Fruit fly (Drosophila melanogaster): ENCODE data around the gene CG12355.

The CG12355 gene

DNA sequence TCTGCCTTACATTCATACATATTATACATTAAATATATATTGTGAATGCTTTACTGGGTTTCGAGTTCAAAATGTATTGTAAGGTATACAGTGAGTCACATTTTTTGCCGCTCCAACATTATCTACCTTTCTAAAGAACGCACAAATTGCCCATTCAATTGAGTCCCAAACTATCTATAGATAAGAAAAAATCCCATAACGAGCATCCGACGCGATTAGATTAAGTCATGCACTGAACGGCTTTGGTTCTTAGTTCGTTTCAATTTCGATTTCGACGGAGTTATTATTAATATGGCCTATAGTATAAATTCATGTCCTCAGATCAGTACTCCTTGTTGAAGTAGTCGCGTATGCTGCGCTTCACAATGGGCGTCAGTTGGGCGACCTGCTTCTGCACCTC lies 22.2 kb upstream of the CG12355 start:
- no peak for TF ChIP-seq CG34367 (tag; optimal IDR thresholded peaks at IDR 0.05)
- no peak for TF ChIP-seq CG32121 (GFP tag; IDR thresholded peaks at IDR 0.05)
- TF ChIP-seq EcR (GFP tag; optimal IDR thresholded peaks at IDR 0.05): no peak
- no peak for TF ChIP-seq Ets98B (GFP tag; IDR thresholded peaks at IDR 0.05)
- no peak for TF ChIP-seq CG13204 (GFP tag; optimal IDR thresholded peaks at IDR 0.05)
- TF ChIP-seq CG17806 (tag; optimal IDR thresholded peaks at IDR 0.05): no peak
- TF ChIP-seq CG15710 (tag; optimal IDR thresholded peaks at IDR 0.05): no peak
- TF ChIP-seq CG4496 (GFP tag; IDR thresholded peaks at IDR 0.05): no peak
- no peak for TF ChIP-seq CG8159 (tag; optimal IDR thresholded peaks at IDR 0.05)
- TF ChIP-seq CG12605 (GFP tag; IDR thresholded peaks at IDR 0.05): no peak
- no peak for TF ChIP-seq D1 (tag; optimal IDR thresholded peaks at IDR 0.05)
- no peak for TF ChIP-seq Pif1A (GFP tag; optimal IDR thresholded peaks at IDR 0.05)
- TF ChIP-seq CG10348 (GFP tag; IDR thresholded peaks at IDR 0.05): no peak
- no peak for TF ChIP-seq Snoo (tag; optimal IDR thresholded peaks at IDR 0.05)
- no peak for TF ChIP-seq Pif1B (GFP tag; optimal IDR thresholded peaks at IDR 0.05)
- no peak for TF ChIP-seq rn (GFP tag; IDR thresholded peaks at IDR 0.05)
- TF ChIP-seq gl (tag; optimal IDR thresholded peaks at IDR 0.05): no peak
- TF ChIP-seq CG14655 (GFP tag; optimal IDR thresholded peaks at IDR 0.05): no peak
- no peak for TF ChIP-seq fd96Ca (GFP tag; IDR thresholded peaks at IDR 0.05)
- TF ChIP-seq CG9948 (tag; optimal IDR thresholded peaks at IDR 0.05): no peak

DNA sequence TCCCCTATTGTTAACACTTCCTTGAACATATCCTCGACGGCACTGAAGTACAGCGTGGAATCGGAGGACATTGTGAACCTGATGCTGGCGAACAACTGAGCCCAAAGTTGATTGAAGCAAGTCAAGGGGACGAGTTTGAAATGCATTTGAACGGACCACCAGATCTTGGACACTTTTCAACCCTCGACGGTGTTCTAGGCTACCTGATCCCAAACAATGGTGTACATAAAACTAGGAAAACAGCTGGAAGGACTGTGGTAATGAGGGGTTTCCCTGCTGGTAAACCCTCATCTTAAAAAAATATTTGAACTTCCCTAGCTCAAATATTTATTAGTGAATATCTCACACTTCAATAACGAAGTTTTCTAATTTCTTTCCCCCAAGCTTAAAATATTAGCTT lies 21.6 kb upstream of the CG12355 start, which contains the start of gene CG13454:
TSS of gene CG13454 (minus strand) at position 101 of the 400 bp plus-strand sequence.
- no peak for TF ChIP-seq Snoo (tag; optimal IDR thresholded peaks at IDR 0.05)
- no peak for TF ChIP-seq EcR (GFP tag; optimal IDR thresholded peaks at IDR 0.05)
- no peak for TF ChIP-seq CG32121 (GFP tag; IDR thresholded peaks at IDR 0.05)
- no peak for TF ChIP-seq CG4496 (GFP tag; IDR thresholded peaks at IDR 0.05)
- TF ChIP-seq fd96Ca (GFP tag; IDR thresholded peaks at IDR 0.05): no peak
- no peak for TF ChIP-seq CG9948 (tag; optimal IDR thresholded peaks at IDR 0.05)
- no peak for TF ChIP-seq Pif1A (GFP tag; optimal IDR thresholded peaks at IDR 0.05)
- TF ChIP-seq CG12605 (GFP tag; IDR thresholded peaks at IDR 0.05): no peak
- no peak for TF ChIP-seq CG34367 (tag; optimal IDR thresholded peaks at IDR 0.05)
- TF ChIP-seq CG13204 (GFP tag; optimal IDR thresholded peaks at IDR 0.05): no peak
- TF ChIP-seq D1 (tag; optimal IDR thresholded peaks at IDR 0.05): no peak
- no peak for TF ChIP-seq Ets98B (GFP tag; IDR thresholded peaks at IDR 0.05)
- TF ChIP-seq CG15710 (tag; optimal IDR thresholded peaks at IDR 0.05): no peak
- no peak for TF ChIP-seq Pif1B (GFP tag; optimal IDR thresholded peaks at IDR 0.05)

DNA sequence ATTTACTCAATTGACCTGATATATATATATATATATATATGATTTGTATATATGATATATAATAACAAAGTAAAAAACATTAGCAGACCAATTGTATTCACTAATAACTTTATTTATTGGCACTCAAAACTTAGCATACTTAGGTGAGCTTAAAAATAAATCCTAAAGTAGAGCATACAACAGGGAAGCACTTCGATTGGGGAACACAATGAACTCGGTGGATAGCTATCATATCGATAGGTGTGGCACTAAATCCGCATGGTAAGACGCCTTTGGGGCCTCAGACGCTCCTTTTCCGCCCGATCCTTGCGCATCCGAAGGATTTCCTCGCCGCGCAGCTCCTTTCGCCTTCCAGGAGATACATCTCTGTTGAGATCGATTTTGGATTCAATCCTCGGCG lies 21.1 kb upstream of the CG12355 start:
- TF ChIP-seq EcR (GFP tag; optimal IDR thresholded peaks at IDR 0.05) (peak; percentile 53), Ets98B (GFP tag; IDR thresholded peaks at IDR 0.05) (no peak)

DNA sequence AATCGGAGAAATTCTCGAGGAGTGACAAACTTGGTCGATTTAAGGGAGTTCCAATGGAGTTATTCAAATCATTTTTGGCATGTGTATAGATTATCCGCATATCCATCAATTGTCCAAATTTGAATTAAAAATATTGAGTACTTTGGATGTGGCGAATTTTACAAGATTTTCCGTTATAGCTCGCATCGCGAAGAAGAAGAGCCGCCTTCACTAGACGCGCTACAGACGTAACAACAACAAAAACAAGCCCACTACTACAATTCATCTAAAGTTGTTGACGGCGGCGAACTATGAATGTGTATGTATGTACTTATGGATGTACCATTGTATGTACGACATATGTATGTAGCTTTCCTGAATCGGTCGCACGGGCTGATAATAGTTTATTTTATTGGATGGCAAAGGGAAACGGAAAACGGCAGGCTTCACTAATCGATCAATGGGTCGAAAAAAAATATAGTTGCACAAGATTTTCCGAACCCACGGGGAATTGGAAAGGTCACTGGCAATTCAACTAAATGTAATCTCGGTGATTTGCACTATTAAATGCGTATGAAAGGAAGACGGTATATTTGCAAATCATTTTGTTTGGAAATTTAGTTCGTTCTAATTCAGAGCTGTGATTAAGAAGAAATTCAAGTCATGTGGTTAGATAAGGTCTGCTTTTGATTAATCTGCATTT lies 19.6 kb upstream of the CG12355 start:
- no peak for TF ChIP-seq CG17806 (tag; optimal IDR thresholded peaks at IDR 0.05)
- 0 out of 2 replicates have a peak, but pooled peaks have one; percentile 8 for TF ChIP-seq CG32121 (GFP tag; IDR thresholded peaks at IDR 0.05)
- TF ChIP-seq Snoo (tag; optimal IDR thresholded peaks at IDR 0.05): no peak

DNA sequence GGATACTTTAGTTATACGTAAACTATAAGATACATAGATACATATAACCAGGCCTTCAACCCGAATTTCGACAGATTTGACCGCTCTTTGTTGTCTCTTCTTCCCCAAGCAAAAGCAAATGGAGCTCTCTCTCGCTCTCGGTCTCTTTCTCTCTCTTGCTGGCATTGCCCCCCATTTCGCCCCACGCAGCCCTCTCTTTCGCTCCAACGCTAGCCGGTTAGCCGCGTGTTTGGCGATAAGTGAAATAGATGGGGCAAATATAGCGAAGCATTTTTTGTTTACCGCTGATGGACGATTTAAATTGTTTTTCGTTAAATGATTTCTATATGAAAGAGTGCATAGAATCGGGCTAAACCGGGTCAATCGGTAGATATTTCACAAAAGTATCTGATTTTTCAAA lies 19.1 kb upstream of the CG12355 start:
- TF ChIP-seq EcR (GFP tag; optimal IDR thresholded peaks at IDR 0.05) (peak; percentile 83), CG32121 (GFP tag; IDR thresholded peaks at IDR 0.05) (peak; percentile 43; the same call in 1 of the 2 replicates), Pif1A (GFP tag; optimal IDR thresholded peaks at IDR 0.05) (no peak), D1 (tag; optimal IDR thresholded peaks at IDR 0.05) (no peak), rn (GFP tag; IDR thresholded peaks at IDR 0.05) (no peak), CG4496 (GFP tag; IDR thresholded peaks at IDR 0.05) (no peak), Ets98B (GFP tag; IDR thresholded peaks at IDR 0.05) (no peak; the same call in 1 of the 2 replicates), CG12605 (GFP tag; IDR thresholded peaks at IDR 0.05) (peak; percentile 60), CG13204 (GFP tag; optimal IDR thresholded peaks at IDR 0.05) (no peak), CG8159 (tag; optimal IDR thresholded peaks at IDR 0.05) (no peak), Pif1B (GFP tag; optimal IDR thresholded peaks at IDR 0.05) (no peak), CG34367 (tag; optimal IDR thresholded peaks at IDR 0.05) (no peak), CG9948 (tag; optimal IDR thresholded peaks at IDR 0.05) (no peak), CG8301 (tag; optimal IDR thresholded peaks at IDR 0.05) (no peak), CG17806 (tag; optimal IDR thresholded peaks at IDR 0.05) (no peak), CG15710 (tag; optimal IDR thresholded peaks at IDR 0.05) (no peak), gl (tag; optimal IDR thresholded peaks at IDR 0.05) (no peak), fd96Ca (GFP tag; IDR thresholded peaks at IDR 0.05) (no peak), CG14655 (GFP tag; optimal IDR thresholded peaks at IDR 0.05) (no peak), Snoo (tag; optimal IDR thresholded peaks at IDR 0.05) (no peak), CG10348 (GFP tag; IDR thresholded peaks at IDR 0.05) (no peak)

DNA sequence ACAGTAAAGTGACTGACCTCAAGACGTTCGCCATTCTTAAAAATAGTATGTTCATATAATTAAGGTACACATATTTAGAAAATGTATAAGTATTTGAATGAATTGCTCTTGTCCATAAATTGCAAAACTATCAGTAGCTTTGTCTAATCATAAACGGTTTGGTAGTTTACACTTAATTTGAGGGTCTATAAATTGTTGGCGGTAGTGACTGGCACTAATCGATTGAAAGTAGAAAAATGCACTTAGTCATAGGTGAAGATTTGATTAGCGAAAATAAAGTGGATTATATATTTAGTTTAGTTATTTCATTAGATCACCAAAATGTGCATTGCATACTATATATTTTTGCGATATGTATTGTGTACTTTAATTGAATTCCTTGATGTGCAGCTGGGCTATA lies 18.4 kb upstream of the CG12355 start:
- TF ChIP-seq CG8159 (tag; optimal IDR thresholded peaks at IDR 0.05): no peak
- no peak for TF ChIP-seq CG4496 (GFP tag; IDR thresholded peaks at IDR 0.05)
- no peak for TF ChIP-seq CG14655 (GFP tag; optimal IDR thresholded peaks at IDR 0.05)
- TF ChIP-seq CG10348 (GFP tag; IDR thresholded peaks at IDR 0.05): no peak
- no peak for TF ChIP-seq CG8301 (tag; optimal IDR thresholded peaks at IDR 0.05)
- TF ChIP-seq rn (GFP tag; IDR thresholded peaks at IDR 0.05): no peak
- TF ChIP-seq CG13204 (GFP tag; optimal IDR thresholded peaks at IDR 0.05): no peak
- no peak for TF ChIP-seq CG32121 (GFP tag; IDR thresholded peaks at IDR 0.05)
- TF ChIP-seq Pif1B (GFP tag; optimal IDR thresholded peaks at IDR 0.05): no peak
- TF ChIP-seq D1 (tag; optimal IDR thresholded peaks at IDR 0.05): no peak
- TF ChIP-seq Pif1A (GFP tag; optimal IDR thresholded peaks at IDR 0.05): no peak
- no peak for TF ChIP-seq CG34367 (tag; optimal IDR thresholded peaks at IDR 0.05)
- no peak for TF ChIP-seq CG15710 (tag; optimal IDR thresholded peaks at IDR 0.05)
- TF ChIP-seq EcR (GFP tag; optimal IDR thresholded peaks at IDR 0.05): no peak
- TF ChIP-seq CG12605 (GFP tag; IDR thresholded peaks at IDR 0.05): no peak
- no peak for TF ChIP-seq Ets98B (GFP tag; IDR thresholded peaks at IDR 0.05)
- TF ChIP-seq CG17806 (tag; optimal IDR thresholded peaks at IDR 0.05): no peak
- no peak for TF ChIP-seq CG9948 (tag; optimal IDR thresholded peaks at IDR 0.05)
- TF ChIP-seq Snoo (tag; optimal IDR thresholded peaks at IDR 0.05): no peak
